Worm (Caenorhabditis elegans) whole organism, L2 larva: ENCODE measurements around the gene srb-16.

Experiments
- F13H6.1 ChIP-seq: sonication (generic microtip); optimal IDR thresholded peaks from 2 replicates; lab custom pipeline; 2016; ENCODE audit warnings: missing genetic modification characterization, missing compliant biosample characterization
- ZK546.5 ChIP-seq: sonication (generic microtip); optimal IDR thresholded peaks from 2 replicates; lab custom pipeline; 2017; ENCODE audit warnings: missing biosample characterization, missing genetic modification characterization
- aly-2 ChIP-seq: fragments of 150-350 bp; optimal IDR thresholded peaks from 2 replicates; lab custom pipeline; 2014; ENCODE audit warnings: missing biosample characterization, missing genetic modification characterization
- ama-1 ChIP-seq: fragments of 150-350 bp; optimal IDR thresholded peaks from 2 replicates; lab custom pipeline; 2018; ENCODE audit warnings: inconsistent platforms
- dmd-4 ChIP-seq: sonication (generic microtip); optimal IDR thresholded peaks from 2 replicates; lab custom pipeline; 2017; ENCODE audit warnings: missing biosample characterization, missing genetic modification characterization
- egl-27 ChIP-seq: sonication (generic microtip); optimal IDR thresholded peaks from 3 replicates; lab custom pipeline; 2017; ENCODE audit warnings: missing biosample characterization, missing genetic modification reagents, missing genetic modification characterization
- elt-3 ChIP-seq: sonication (generic microtip); optimal IDR thresholded peaks from 2 replicates; lab custom pipeline; 2017; ENCODE audit warnings: missing biosample characterization, missing genetic modification characterization
- fos-1 ChIP-seq: fragments of 150-350 bp; optimal IDR thresholded peaks from 2 replicates; lab custom pipeline; 2014; ENCODE audit warnings: missing biosample characterization, missing genetic modification characterization
- lin-11 ChIP-seq: fragments of 150-350 bp; sonication (generic microtip); optimal IDR thresholded peaks from 2 replicates; lab custom pipeline; 2014; ENCODE audit warnings: missing biosample characterization, missing genetic modification characterization, inconsistent platforms, mixed read lengths
- lsy-2 ChIP-seq, 2 experiments: fragments of 150-350 bp in 1 of 2; sonication (generic microtip) in 1 of 2; optimal IDR thresholded peaks; 2 replicates each; lab custom pipeline; 2014 to 2017; ENCODE audit warnings: missing biosample characterization in 2 of 2, missing genetic modification characterization in 2 of 2
- mab-5 ChIP-seq: fragments of 150-350 bp; optimal IDR thresholded peaks from 2 replicates; lab custom pipeline; 2014; ENCODE audit warnings: missing biosample characterization, missing genetic modification characterization
- mdl-1 ChIP-seq, 2 experiments: fragments of 150-350 bp in 1 of 2; sonication (generic microtip) in 1 of 2; optimal IDR thresholded peaks; 2 replicates each; lab custom pipeline; 2017; ENCODE audit warnings: missing biosample characterization in 2 of 2, missing genetic modification characterization in 2 of 2
- nhr-10 ChIP-seq: sonication (generic microtip); optimal IDR thresholded peaks from 2 replicates; lab custom pipeline; 2017; ENCODE audit warnings: missing biosample characterization, missing genetic modification characterization
- nhr-12 ChIP-seq: fragments of 150-350 bp; optimal IDR thresholded peaks from 2 replicates; lab custom pipeline; 2014; ENCODE audit warnings: missing biosample characterization, missing genetic modification characterization
- nhr-25 ChIP-seq: fragments of 150-350 bp; sonication (generic microtip); optimal IDR thresholded peaks from 3 replicates; lab custom pipeline; 2014; ENCODE audit warnings: missing biosample characterization, missing genetic modification characterization
- nhr-6 ChIP-seq: fragments of 150-350 bp; optimal IDR thresholded peaks from 2 replicates; lab custom pipeline; 2014; ENCODE audit warnings: missing biosample characterization, missing genetic modification characterization
- peb-1 ChIP-seq: fragments of 150-350 bp; optimal IDR thresholded peaks from 2 replicates; lab custom pipeline; 2014; ENCODE audit warnings: missing biosample characterization, missing genetic modification characterization
- sem-4 ChIP-seq: fragments of 150-350 bp; optimal IDR thresholded peaks from 2 replicates; lab custom pipeline; 2014; ENCODE audit warnings: missing biosample characterization, missing genetic modification reagents, missing genetic modification characterization
- skn-1 ChIP-seq: sonication (generic microtip); optimal IDR thresholded peaks from 2 replicates; lab custom pipeline; 2017; ENCODE audit warnings: missing biosample characterization, missing genetic modification characterization
- sma-9 ChIP-seq, 2 experiments: fragments of 150-350 bp in 1 of 2; sonication (generic microtip) in 1 of 2; optimal IDR thresholded peaks; 2 replicates each; lab custom pipeline; 2014 to 2016; ENCODE audit warnings: missing genetic modification characterization in 2 of 2, mild to moderate bottlenecking in 1 of 2, missing biosample characterization in 1 of 2, missing compliant biosample characterization in 1 of 2, missing genetic modification reagents in 1 of 2, moderate library complexity in 1 of 2
- snpc-4 ChIP-seq: fragments of 150-350 bp; optimal IDR thresholded peaks from 2 replicates; lab custom pipeline; 2014; ENCODE audit warnings: missing biosample characterization, missing genetic modification characterization
- unc-39 ChIP-seq: fragments of 150-350 bp; optimal IDR thresholded peaks from 2 replicates; lab custom pipeline; 2014; ENCODE audit warnings: missing biosample characterization, missing genetic modification characterization
- unc-62 ChIP-seq: fragments of 150-350 bp; optimal IDR thresholded peaks from 2 replicates; lab custom pipeline; 2014; ENCODE audit warnings: missing biosample characterization, missing genetic modification reagents, missing genetic modification characterization
- zag-1 ChIP-seq: fragments of 150-350 bp; optimal IDR thresholded peaks from 2 replicates; lab custom pipeline; 2014; ENCODE audit warnings: missing biosample characterization, missing genetic modification characterization

srb-16 gene

ce11 chrII:5191766-5192165 lies 41.0 kb upstream of the srb-16 start:
- no peak for TF ChIP-seq nhr-25 (tag; lab: Kevin White, UChicago)
- TF ChIP-seq fos-1 (tag; lab: Kevin White, UChicago): peak; percentile 97
- TF ChIP-seq sma-9 (GFP tag; optimal IDR thresholded peaks at IDR 0.05; lab: Kevin White, UChicago): peak; percentile 44
- no peak for TF ChIP-seq sma-9 (tag; optimal IDR thresholded peaks at IDR 0.05; lab: Kevin White, UChicago)
- peak; percentile 52 for TF ChIP-seq F13H6.1 (tag; lab: Kevin White, UChicago)

- TF ChIP-seq dmd-4: no peak
- TF ChIP-seq zag-1: no peak
- TF ChIP-seq fos-1 (tag; lab: Kevin White, UChicago): no peak
- no peak for TF ChIP-seq aly-2
- TF ChIP-seq nhr-10 (tag; lab: Kevin White, UChicago): no peak
Observed at ce11 chrII:5187934-5188333, 37.2 kb upstream of the srb-16 start.

ce11 chrII:5187469-5187868 lies 36.7 kb upstream of the srb-16 start, which contains the start of gene crh-2:
crh-2 (minus strand) TSS chrII:5187569.
- TF ChIP-seq mdl-1 (tag; optimal IDR thresholded peaks at IDR 0.05; lab: Kevin White, UChicago): no peak

- peak; percentile 63 for TF ChIP-seq fos-1 (tag; lab: Kevin White, UChicago)
- no peak for TF ChIP-seq aly-2
- TF ChIP-seq lin-11 (tag; lab: Kevin White, UChicago): no peak
- no peak for TF ChIP-seq skn-1 (tag; lab: Kevin White, UChicago)
- no peak for TF ChIP-seq ama-1 (lab: Kevin White, UChicago)
- TF ChIP-seq nhr-12: no peak
- TF ChIP-seq sma-9 (GFP tag; optimal IDR thresholded peaks at IDR 0.05; lab: Kevin White, UChicago): peak; percentile 29
- TF ChIP-seq sma-9 (tag; optimal IDR thresholded peaks at IDR 0.05; lab: Kevin White, UChicago): no peak
Observed at ce11 chrII:5186870-5187269, 36.1 kb upstream of the srb-16 start.

DNA sequence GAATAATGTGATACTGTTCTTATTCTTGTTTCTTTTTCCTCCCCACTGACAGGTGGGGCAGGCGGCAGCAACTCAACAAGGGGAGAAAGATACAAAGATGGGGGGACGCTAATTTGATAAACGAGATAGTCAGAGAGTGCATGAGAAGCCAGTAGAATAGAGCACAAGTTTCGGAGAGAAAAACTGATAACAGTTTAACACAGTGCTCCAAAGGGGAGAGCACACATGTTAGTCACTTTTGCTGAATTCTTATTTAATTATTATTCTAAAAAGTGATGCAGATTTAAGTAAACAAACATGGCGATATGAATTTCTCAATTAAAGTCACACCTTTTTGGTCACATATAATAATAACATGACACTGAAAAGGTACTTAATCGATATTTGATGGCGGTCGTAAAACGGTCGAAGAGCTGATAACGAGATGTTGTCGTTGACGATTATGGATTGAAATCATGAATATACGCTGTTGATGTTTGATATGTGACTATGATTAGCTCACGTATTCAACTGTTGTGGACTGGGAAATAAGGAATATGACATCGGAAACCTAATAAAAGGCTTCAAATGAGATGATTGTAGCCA lies 35.3 kb upstream of the srb-16 start:
- TF ChIP-seq fos-1 (tag; lab: Kevin White, UChicago) (peak; percentile 59), F13H6.1 (tag; lab: Kevin White, UChicago) (peak; percentile 25), nhr-6 (tag; lab: Kevin White, UChicago) (no peak), egl-27 (tag; lab: Kevin White, UChicago) (peak; percentile 15), sma-9 (GFP tag; optimal IDR thresholded peaks at IDR 0.05; lab: Kevin White, UChicago) (peak; percentile 14), sma-9 (tag; optimal IDR thresholded peaks at IDR 0.05; lab: Kevin White, UChicago) (no peak)

ce11 chrII:5184661-5185545 lies 34.2 kb upstream of the srb-16 start:
- TF ChIP-seq nhr-25 (tag; lab: Kevin White, UChicago) (no peak), sem-4 (tag; lab: Kevin White, UChicago) (no peak), fos-1 (tag; lab: Kevin White, UChicago) (peak; percentile 68), F13H6.1 (tag; lab: Kevin White, UChicago) (peak; percentile 2), ama-1 (lab: Kevin White, UChicago) (no peak), unc-39 (tag; lab: Kevin White, UChicago) (no peak), aly-2 (no peak), mab-5 (no peak), elt-3 (tag; lab: Kevin White, UChicago) (no peak), snpc-4 (no peak), peb-1 (tag; lab: Kevin White, UChicago) (no peak), dmd-4 (no peak), sma-9 (GFP tag; optimal IDR thresholded peaks at IDR 0.05; lab: Kevin White, UChicago) (peak; percentile 51), sma-9 (tag; optimal IDR thresholded peaks at IDR 0.05; lab: Kevin White, UChicago) (no peak), zag-1 (no peak), ZK546.5 (tag; lab: Kevin White, UChicago) (no peak)

ce11 chrII:5183207-5183606 lies 32.5 kb upstream of the srb-16 start:
- TF ChIP-seq lsy-2 (tag; optimal IDR thresholded peaks at IDR 0.05; lab: Kevin White, UChicago) (peak in 1 of 2 experiments; percentile 38), nhr-25 (tag; lab: Kevin White, UChicago) (peak; percentile 40), unc-62 (GFP tag; lab: Kevin White, UChicago) (no peak)
- TF ChIP-seq, all 48 proteins: peak for 2
